Fruit fly (Drosophila melanogaster) whole organism, embryonic: Measurements from ENCODE around the gene bun.

Source experiments
- Atf6 ChIP-seq: fragments of 200-800 bp; sonication (Bioruptor generic); IDR thresholded peaks from 2 replicates; pipeline ENCODE4 v1.3.6; 2022; ENCODE audit warnings: missing biosample characterization, missing genetic modification characterization
- B-H1 ChIP-seq: fragments of 200-800 bp; sonication (Bioruptor generic); IDR thresholded peaks from 3 replicates; pipeline ENCODE4 v1.3.6; 2022; ENCODE audit warnings: missing biosample characterization, missing genetic modification characterization
- Blimp-1 ChIP-seq: fragments of 200-800 bp; sonication (Bioruptor generic); optimal IDR thresholded peaks from 3 replicates; lab custom pipeline; 2018; ENCODE audit warnings: missing biosample characterization, missing genetic modification characterization, mild to moderate bottlenecking, moderate library complexity, missing genetic modification reagents
- CG11398 ChIP-seq: fragments of 200-800 bp; sonication (Bioruptor generic); optimal IDR thresholded peaks from 2 replicates; lab custom pipeline; 2016; ENCODE audit warnings: missing biosample characterization, missing genetic modification characterization
- CG12219 ChIP-seq: fragments of 200-800 bp; sonication (Bioruptor generic); optimal IDR thresholded peaks from 3 replicates; lab custom pipeline; 2018; ENCODE audit warnings: missing biosample characterization, mild to moderate bottlenecking, missing genetic modification characterization
- CG12391 ChIP-seq: fragments of 200-800 bp; sonication (Bioruptor generic); optimal IDR thresholded peaks from 3 replicates; lab custom pipeline; 2018; ENCODE audit warnings: missing biosample characterization, mild to moderate bottlenecking, missing genetic modification characterization, moderate library complexity
- CG13123 ChIP-seq: fragments of 200-800 bp; sonication (Bioruptor generic); optimal IDR thresholded peaks from 2 replicates; lab custom pipeline; 2016; ENCODE audit warnings: missing biosample characterization, missing genetic modification characterization
- CG13296 ChIP-seq: fragments of 200-800 bp; sonication (Bioruptor generic); optimal IDR thresholded peaks from 3 replicates; lab custom pipeline; 2018; ENCODE audit warnings: missing biosample characterization, mild to moderate bottlenecking, missing genetic modification characterization
- CG14441 ChIP-seq: fragments of 200-800 bp; sonication (Bioruptor generic); IDR thresholded peaks from 2 replicates; pipeline ENCODE4 v1.3.6; 2022; ENCODE audit warnings: missing biosample characterization, missing genetic modification characterization
- CG14667 ChIP-seq: fragments of 200-800 bp; sonication (Bioruptor generic); IDR thresholded peaks from 2 replicates; pipeline ENCODE4 v1.3.6; 2022; ENCODE audit warnings: missing biosample characterization, missing genetic modification characterization
- CG17829 ChIP-seq: fragments of 200-800 bp; optimal IDR thresholded peaks from 2 replicates; lab custom pipeline; 2019; ENCODE audit warnings: missing biosample characterization, mild to moderate bottlenecking, missing genetic modification characterization, moderate library complexity
- CG18476 ChIP-seq: fragments of 200-800 bp; sonication (Bioruptor generic); optimal IDR thresholded peaks from 2 replicates; lab custom pipeline; 2016; ENCODE audit warnings: missing biosample characterization, mild to moderate bottlenecking, missing genetic modification characterization
- CG3163 ChIP-seq: fragments of 200-800 bp; sonication (Bioruptor generic); optimal IDR thresholded peaks from 3 replicates; lab custom pipeline; 2016; ENCODE audit warnings: missing biosample characterization, missing genetic modification characterization
- CG3407 ChIP-seq: fragments of 200-800 bp; sonication (Bioruptor generic); optimal IDR thresholded peaks from 2 replicates; lab custom pipeline; 2018; ENCODE audit warnings: missing biosample characterization, mild to moderate bottlenecking, missing genetic modification characterization
- CG3726 ChIP-seq: fragments of 200-800 bp; sonication (Bioruptor generic); IDR thresholded peaks from 3 replicates; pipeline ENCODE4, ENCODE4 v1.3.6; 2022; ENCODE audit warnings: missing biosample characterization, missing genetic modification characterization
- CG6765 ChIP-seq: fragments of 200-800 bp; sonication (Bioruptor generic); optimal IDR thresholded peaks from 3 replicates; lab custom pipeline; 2017; ENCODE audit warnings: missing biosample characterization, mild to moderate bottlenecking, missing genetic modification characterization
- CG7357 ChIP-seq: fragments of 200-800 bp; sonication (Bioruptor generic); IDR thresholded peaks from 3 replicates; pipeline ENCODE4 v1.3.6; 2022; ENCODE audit warnings: missing biosample characterization, missing genetic modification characterization
- CG7786 ChIP-seq: fragments of 200-800 bp; sonication (Bioruptor generic); optimal IDR thresholded peaks from 2 replicates; lab custom pipeline; 2016; ENCODE audit warnings: missing biosample characterization, missing genetic modification characterization
- CG7928 ChIP-seq: fragments of 200-800 bp; sonication (Bioruptor generic); optimal IDR thresholded peaks from 2 replicates; lab custom pipeline; 2017; ENCODE audit warnings: missing biosample characterization, mild to moderate bottlenecking, missing genetic modification characterization
- CG7963 ChIP-seq: fragments of 200-800 bp; sonication (Bioruptor generic); IDR thresholded peaks from 3 replicates; pipeline ENCODE4 v1.3.6; 2022; ENCODE audit warnings: missing biosample characterization, missing genetic modification characterization; ENCODE audit not compliant: partially characterized antibody
- CG8388 ChIP-seq: fragments of 200-800 bp; sonication (Bioruptor generic); optimal IDR thresholded peaks from 2 replicates; lab custom pipeline; 2019; ENCODE audit warnings: missing biosample characterization, mild to moderate bottlenecking, missing genetic modification characterization, moderate library complexity
- CG9932 ChIP-seq: fragments of 200-800 bp; sonication (Bioruptor generic); IDR thresholded peaks from 2 replicates; pipeline ENCODE4 v1.3.6; 2022; ENCODE audit warnings: missing biosample characterization, missing genetic modification characterization
- Dref ChIP-seq: fragments of 200-800 bp; sonication (Bioruptor generic); IDR thresholded peaks from 2 replicates; pipeline ENCODE4 v1.3.6; 2022; ENCODE audit warnings: missing biosample characterization, missing genetic modification characterization
- ERR ChIP-seq: fragments of 200-800 bp; sonication (Bioruptor generic); optimal IDR thresholded peaks from 2 replicates; lab custom pipeline; 2016; ENCODE audit warnings: missing biosample characterization, missing genetic modification characterization
- HLH54F ChIP-seq: fragments of 200-800 bp; sonication (Bioruptor generic); optimal IDR thresholded peaks from 3 replicates; lab custom pipeline; 2016; ENCODE audit warnings: missing biosample characterization, missing genetic modification characterization
- Hsf ChIP-seq: fragments of 200-800 bp; sonication (Bioruptor generic); optimal IDR thresholded peaks from 3 replicates; lab custom pipeline; 2016; ENCODE audit warnings: missing biosample characterization, missing genetic modification characterization
- MESR4 ChIP-seq: fragments of 200-800 bp; sonication (Bioruptor generic); optimal IDR thresholded peaks from 2 replicates; lab custom pipeline; 2018; ENCODE audit warnings: missing biosample characterization, mild to moderate bottlenecking, missing genetic modification characterization, moderate library complexity
- MTF-1 ChIP-seq: fragments of 200-800 bp; sonication (Bioruptor generic); optimal IDR thresholded peaks from 2 replicates; lab custom pipeline; 2018; ENCODE audit warnings: missing biosample characterization, mild to moderate bottlenecking, missing genetic modification characterization, borderline replicate concordance
- Rx ChIP-seq: fragments of 200-800 bp; sonication (Bioruptor generic); IDR thresholded peaks from 2 replicates; pipeline ENCODE4 v1.3.6; 2022; ENCODE audit warnings: missing biosample characterization, missing genetic modification characterization
- Sry-β ChIP-seq: fragments of 200-800 bp; sonication (Bioruptor generic); optimal IDR thresholded peaks from 2 replicates; lab custom pipeline; 2018; ENCODE audit warnings: missing biosample characterization, mild to moderate bottlenecking, missing genetic modification characterization, moderate library complexity
- abd-A ChIP-seq: fragments of 200-800 bp; sonication (Bioruptor generic); optimal IDR thresholded peaks from 3 replicates; lab custom pipeline; 2019; ENCODE audit warnings: missing biosample characterization, mild to moderate bottlenecking, missing genetic modification characterization, moderate library complexity
- bbx ChIP-seq: fragments of 200-800 bp; sonication (Bioruptor generic); IDR thresholded peaks from 2 replicates; pipeline ENCODE4 v1.3.6; 2022; ENCODE audit warnings: missing biosample characterization, missing genetic modification characterization; ENCODE audit not compliant: partially characterized antibody
- bcd ChIP-seq: fragments of 200-800 bp; sonication (Bioruptor generic); optimal IDR thresholded peaks from 2 replicates; lab custom pipeline; 2017; ENCODE audit warnings: missing biosample characterization, mild to moderate bottlenecking, missing genetic modification characterization
- btn ChIP-seq: fragments of 200-800 bp; sonication (Bioruptor generic); optimal IDR thresholded peaks from 2 replicates; lab custom pipeline; 2016; ENCODE audit warnings: missing biosample characterization, missing genetic modification characterization
- disco-r ChIP-seq: fragments of 200-800 bp; sonication (Bioruptor generic); optimal IDR thresholded peaks from 2 replicates; lab custom pipeline; 2016; ENCODE audit warnings: missing biosample characterization, missing genetic modification characterization
- fd64A ChIP-seq: fragments of 200-800 bp; sonication (Bioruptor generic); optimal IDR thresholded peaks from 3 replicates; lab custom pipeline; 2018; ENCODE audit warnings: missing biosample characterization, mild to moderate bottlenecking, missing genetic modification characterization
- fru ChIP-seq: fragments of >200 bp; optimal IDR thresholded peaks from 2 replicates; lab custom pipeline; 2017
- gro ChIP-seq: fragments of 200-800 bp; sonication (Bioruptor generic); optimal IDR thresholded peaks from 2 replicates; lab custom pipeline; 2016; ENCODE audit warnings: missing biosample characterization, missing genetic modification characterization
- hth ChIP-seq: fragments of >200 bp; optimal IDR thresholded peaks from 2 replicates; lab custom pipeline; 2017; ENCODE audit warnings: inconsistent platforms
- inv ChIP-seq: fragments of 200-800 bp; sonication (Bioruptor generic); IDR thresholded peaks from 2 replicates; pipeline ENCODE4 v1.3.6; 2022; ENCODE audit warnings: missing biosample characterization, missing genetic modification characterization; ENCODE audit not compliant: partially characterized antibody
- klu ChIP-seq: fragments of 200-800 bp; sonication (Bioruptor generic); IDR thresholded peaks from 2 replicates; pipeline ENCODE4 v1.3.6; 2022; ENCODE audit warnings: missing biosample characterization, missing genetic modification characterization
- lbe ChIP-seq: fragments of 200-800 bp; sonication (Bioruptor generic); optimal IDR thresholded peaks from 2 replicates; lab custom pipeline; 2016; ENCODE audit warnings: missing biosample characterization, mild to moderate bottlenecking, missing genetic modification characterization
- lola ChIP-seq, 3 experiments: fragments of >200 bp in 2 of 3; fragments of 200-800 bp in 1 of 3; sonication (Bioruptor generic) in 1 of 3; optimal IDR thresholded peaks; 2 replicates each; lab custom pipeline; 2017 to 2019; ENCODE audit warnings: missing biosample characterization in 3 of 3, missing genetic modification characterization in 3 of 3, mild to moderate bottlenecking in 1 of 3, moderate library complexity in 1 of 3
- nerfin-2 ChIP-seq: fragments of 200-800 bp; sonication (Bioruptor generic); IDR thresholded peaks from 2 replicates; pipeline ENCODE4 v1.3.6; 2022; ENCODE audit warnings: missing biosample characterization, missing genetic modification characterization; ENCODE audit not compliant: partially characterized antibody
- tin ChIP-seq: fragments of 200-800 bp; sonication (Bioruptor generic); optimal IDR thresholded peaks from 3 replicates; lab custom pipeline; 2016; ENCODE audit warnings: missing biosample characterization, missing genetic modification characterization
- tx ChIP-seq: fragments of 200-800 bp; sonication (Bioruptor generic); optimal IDR thresholded peaks from 2 replicates; lab custom pipeline; 2016; ENCODE audit warnings: missing biosample characterization, missing genetic modification characterization
- zen ChIP-seq: fragments of 200-800 bp; sonication (Bioruptor generic); optimal IDR thresholded peaks from 3 replicates; lab custom pipeline; 2018; ENCODE audit warnings: missing biosample characterization, mild to moderate bottlenecking, missing genetic modification characterization, moderate library complexity
- zen2 ChIP-seq: fragments of 200-800 bp; sonication (Bioruptor generic); IDR thresholded peaks from 3 replicates; pipeline ENCODE4 v1.3.6; 2022; ENCODE audit warnings: missing biosample characterization, missing genetic modification characterization; ENCODE audit not compliant: partially characterized antibody
- zfh1 ChIP-seq: fragments of 200-800 bp; sonication (Bioruptor generic); IDR thresholded peaks from 3 replicates; pipeline ENCODE4 v1.3.6; 2022; ENCODE audit warnings: missing biosample characterization, missing genetic modification characterization

Gene bun

DNA sequence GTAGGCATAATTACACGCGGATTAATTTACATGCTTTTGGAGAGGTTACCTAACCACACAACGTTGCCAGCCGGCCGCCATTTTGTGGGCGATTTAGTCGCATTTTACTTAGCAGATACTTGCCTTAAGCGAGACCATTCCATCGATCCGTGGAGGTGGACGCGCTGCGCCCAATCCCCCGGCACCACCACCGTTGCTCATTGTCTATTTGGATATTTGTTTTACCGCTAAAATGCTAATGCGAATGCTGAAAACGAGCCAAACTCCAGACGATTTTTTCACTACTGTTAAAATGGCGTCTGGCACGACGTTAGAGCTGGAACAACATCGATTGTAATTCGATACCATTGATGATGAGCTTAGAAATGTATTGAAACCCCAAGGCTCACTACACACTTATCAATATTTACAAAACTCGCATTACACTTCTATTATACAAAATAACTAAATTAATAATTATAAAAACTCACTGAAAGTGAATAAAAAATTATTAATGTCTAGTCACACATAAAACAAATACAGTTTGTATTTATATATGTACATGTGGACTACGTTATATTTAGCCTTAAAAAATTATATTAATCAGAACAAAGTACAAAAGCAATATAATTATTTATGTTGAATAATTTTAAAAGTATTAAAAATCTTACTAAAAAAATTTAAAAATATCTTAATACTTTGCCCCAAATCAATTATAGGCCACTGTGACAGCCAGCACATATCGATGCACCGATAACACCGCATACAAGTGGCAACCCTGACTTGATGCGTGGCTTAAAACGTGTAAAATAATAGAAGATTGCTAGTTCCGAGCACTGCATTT is 112.5 kb downstream of the bun start, which contains the start of gene eRF3 (continued):
- TF ChIP-seq zen2: no peak
- peak; percentile 23; the same call in 1 of the 3 replicates for TF ChIP-seq zfh1 (GFP tag; lab: Robert Waterston, UW)
- peak; percentile 13 for TF ChIP-seq nerfin-2 (GFP tag; lab: Robert Waterston, UW)
- TF ChIP-seq MESR4: peak; percentile 98
- TF ChIP-seq btn (GFP tag; lab: Kevin White, UChicago): no peak
- TF ChIP-seq CG3407 (GFP tag; lab: Kevin White, UChicago): peak; percentile 65
- TF ChIP-seq lola (GFP tag; optimal IDR thresholded peaks at IDR 0.05; lab: Kevin White, UChicago): peak in 1 of 3 experiments; percentile 88
- TF ChIP-seq Sry-β (GFP tag; lab: Kevin White, UChicago): no peak
- TF ChIP-seq CG9932 (GFP tag; lab: Robert Waterston, UW): peak; percentile 85
- TF ChIP-seq Dref: peak; percentile 71
- TF ChIP-seq CG7963 (GFP tag; lab: Robert Waterston, UW): no peak
- peak; percentile 57 for TF ChIP-seq CG13123
- TF ChIP-seq CG14667 (GFP tag; lab: Robert Waterston, UW): peak; percentile 73
- peak; percentile 26 for TF ChIP-seq Hsf (GFP tag; lab: Kevin White, UChicago)
- 0 out of 2 replicates have a peak, but pooled peaks have one; percentile 34 for TF ChIP-seq inv (GFP tag; lab: Robert Waterston, UW)
- TF ChIP-seq tin (GFP tag; lab: Kevin White, UChicago): peak; percentile 74
- TF ChIP-seq CG7357 (GFP tag; lab: Robert Waterston, UW): peak; percentile 78
- TF ChIP-seq CG12219: no peak
- no peak for TF ChIP-seq CG7928 (GFP tag; lab: Kevin White, UChicago)
- TF ChIP-seq Rx (GFP tag; lab: Robert Waterston, UW): 0 out of 2 replicates have a peak, but pooled peaks have one; percentile 34
- TF ChIP-seq abd-A (tag; lab: Kevin White, UChicago): no peak
- 0 out of 3 replicates have a peak, but pooled peaks have one; percentile 51 for TF ChIP-seq B-H1 (GFP tag; lab: Robert Waterston, UW)
- no peak for TF ChIP-seq gro (GFP tag; lab: Kevin White, UChicago)
- peak; percentile 85 for TF ChIP-seq CG17829 (tag; lab: Kevin White, UChicago)
- TF ChIP-seq Blimp-1 (GFP tag; lab: Kevin White, UChicago): peak; percentile 74
- TF ChIP-seq CG3726: 0 out of 3 replicates have a peak, but pooled peaks have one; percentile 44
- TF ChIP-seq CG12391 (tag; lab: Kevin White, UChicago): peak; percentile 91
- no peak for TF ChIP-seq ERR (GFP tag; lab: Kevin White, UChicago)
- TF ChIP-seq fd64A: no peak
- no peak for TF ChIP-seq HLH54F
- TF ChIP-seq CG13296 (GFP tag; lab: Kevin White, UChicago): peak; percentile 81
- TF ChIP-seq CG7786 (GFP tag; lab: Kevin White, UChicago): no peak
- peak; percentile 64 for TF ChIP-seq klu (GFP tag; lab: Robert Waterston, UW)
- TF ChIP-seq CG18476 (GFP tag; lab: Kevin White, UChicago): peak; percentile 41
- peak; percentile 18 for TF ChIP-seq lbe
- no peak for TF ChIP-seq fru
- no peak for TF ChIP-seq disco-r (GFP tag; lab: Kevin White, UChicago)
- TF ChIP-seq MTF-1 (GFP tag; lab: Kevin White, UChicago): no peak
- TF ChIP-seq bcd (GFP tag; lab: Kevin White, UChicago): peak; percentile 63
- TF ChIP-seq bbx: no peak; the same call in 1 of the 2 replicates
- no peak for TF ChIP-seq CG3163 (GFP tag; lab: Kevin White, UChicago)
- no peak for TF ChIP-seq hth
- peak; percentile 74 for TF ChIP-seq CG14441 (GFP tag; lab: Robert Waterston, UW)
- TF ChIP-seq CG6765 (GFP tag; lab: Kevin White, UChicago): no peak
- TF ChIP-seq Atf6 (GFP tag; lab: Robert Waterston, UW): peak; percentile 75
- peak; percentile 69 for TF ChIP-seq CG8388 (GFP tag; lab: Kevin White, UChicago)
- peak; percentile 69 for TF ChIP-seq zen (tag; lab: Kevin White, UChicago)
- no peak for TF ChIP-seq CG11398 (GFP tag; lab: Kevin White, UChicago)
- no peak for TF ChIP-seq tx
